Worm (Caenorhabditis elegans) whole organism, L3 larva: ENCODE results near the gene sri-42.
"Not testable (repeated sequence)": the region's sequence is repeated elsewhere in the genome, so short reads cannot be mapped to it uniquely, and the experiment has no call there.

Experiments used
- R02D3.7 ChIP-seq: fragments of 150-350 bp; optimal IDR thresholded peaks from 2 replicates; lab custom pipeline; 2014; ENCODE audit warnings: missing biosample characterization, missing genetic modification characterization
- aly-2 ChIP-seq: fragments of 150-350 bp; optimal IDR thresholded peaks from 2 replicates; lab custom pipeline; 2014; ENCODE audit warnings: missing biosample characterization, missing genetic modification characterization
- ama-1 ChIP-seq: fragments of 150-350 bp; optimal IDR thresholded peaks from 2 replicates; lab custom pipeline; 2018
- ceh-16 ChIP-seq: sonication (generic microtip); optimal IDR thresholded peaks from 2 replicates; lab custom pipeline; 2017; ENCODE audit warnings: missing biosample characterization, missing genetic modification characterization
- ceh-28 ChIP-seq: fragments of 150-350 bp; optimal IDR thresholded peaks from 2 replicates; lab custom pipeline; 2014; ENCODE audit warnings: missing biosample characterization, missing genetic modification reagents, missing genetic modification characterization
- ceh-82 ChIP-seq: fragments of 150-350 bp; optimal IDR thresholded peaks from 2 replicates; lab custom pipeline; 2014; ENCODE audit warnings: missing biosample characterization, missing genetic modification characterization
- ceh-9 ChIP-seq: sonication (generic microtip); optimal IDR thresholded peaks from 2 replicates; lab custom pipeline; 2018; ENCODE audit warnings: missing biosample characterization, missing genetic modification characterization
- egl-27 ChIP-seq: sonication (generic microtip); optimal IDR thresholded peaks from 4 replicates; lab custom pipeline; 2017; ENCODE audit warnings: missing biosample characterization, missing genetic modification reagents, missing genetic modification characterization
- egl-5 ChIP-seq: fragments of 150-350 bp; optimal IDR thresholded peaks from 2 replicates; lab custom pipeline; 2017; ENCODE audit warnings: missing biosample characterization, missing genetic modification reagents, missing genetic modification characterization, inconsistent platforms
- elt-1 ChIP-seq: fragments of 150-350 bp; optimal IDR thresholded peaks from 2 replicates; lab custom pipeline; 2014; ENCODE audit warnings: missing biosample characterization, missing genetic modification characterization
- elt-2 ChIP-seq: sonication (generic microtip); optimal IDR thresholded peaks from 2 replicates; lab custom pipeline; 2016; ENCODE audit warnings: missing genetic modification reagents, mild to moderate bottlenecking, missing genetic modification characterization, missing compliant biosample characterization
- elt-3 ChIP-seq, 3 experiments: fragments of 150-350 bp in 1 of 3; sonication (generic microtip) in 2 of 3; optimal IDR thresholded peaks; 2 replicates in 2 of 3; 4 replicates in 1 of 3; lab custom pipeline; 2014 to 2017; ENCODE audit warnings: missing biosample characterization in 3 of 3, missing genetic modification characterization in 3 of 3
- fkh-10 ChIP-seq: sonication (generic microtip); optimal IDR thresholded peaks from 2 replicates; lab custom pipeline; 2017; ENCODE audit warnings: missing biosample characterization, missing genetic modification reagents, missing genetic modification characterization
- fkh-2 ChIP-seq: fragments of 150-350 bp; optimal IDR thresholded peaks from 2 replicates; lab custom pipeline; 2014; ENCODE audit warnings: missing biosample characterization, missing genetic modification reagents, missing genetic modification characterization
- hmg-11 ChIP-seq: sonication (generic microtip); optimal IDR thresholded peaks from 2 replicates; lab custom pipeline; 2016; ENCODE audit warnings: missing genetic modification characterization, missing compliant biosample characterization
- jun-1 ChIP-seq: fragments of 150-350 bp; optimal IDR thresholded peaks from 2 replicates; lab custom pipeline; 2014; ENCODE audit warnings: missing biosample characterization, missing genetic modification reagents, missing genetic modification characterization
- lsy-12 ChIP-seq: sonication (generic microtip); optimal IDR thresholded peaks from 2 replicates; lab custom pipeline; 2016; ENCODE audit warnings: mild to moderate bottlenecking, missing genetic modification characterization, missing compliant biosample characterization
- mdl-1 ChIP-seq: fragments of 150-350 bp; optimal IDR thresholded peaks from 2 replicates; lab custom pipeline; 2014; ENCODE audit warnings: missing biosample characterization, missing genetic modification characterization
- nfya-1 ChIP-seq: sonication (generic microtip); optimal IDR thresholded peaks from 2 replicates; lab custom pipeline; 2017; ENCODE audit warnings: missing genetic modification characterization, mild to moderate bottlenecking, missing compliant biosample characterization, antibody characterized with exemption, moderate library complexity; ENCODE audit not compliant: insufficient read depth
- nhr-11 ChIP-seq: fragments of 150-350 bp; optimal IDR thresholded peaks from 2 replicates; lab custom pipeline; 2014; ENCODE audit warnings: missing biosample characterization, missing genetic modification characterization
- nhr-12 ChIP-seq: fragments of 150-350 bp; optimal IDR thresholded peaks from 2 replicates; lab custom pipeline; 2014; ENCODE audit warnings: missing biosample characterization, missing genetic modification characterization
- nhr-23 ChIP-seq: fragments of 150-350 bp; optimal IDR thresholded peaks from 2 replicates; lab custom pipeline; 2014; ENCODE audit warnings: missing biosample characterization, missing genetic modification reagents, missing genetic modification characterization
- nhr-237 ChIP-seq: fragments of 150-350 bp; optimal IDR thresholded peaks from 2 replicates; lab custom pipeline; 2014; ENCODE audit warnings: missing biosample characterization, missing genetic modification characterization
- nhr-25 ChIP-seq: sonication (generic microtip); optimal IDR thresholded peaks from 2 replicates; lab custom pipeline; 2017; ENCODE audit warnings: missing biosample characterization, missing genetic modification characterization
- nhr-43 ChIP-seq: sonication (generic microtip); optimal IDR thresholded peaks from 2 replicates; lab custom pipeline; 2016; ENCODE audit warnings: mild to moderate bottlenecking, missing genetic modification characterization, missing compliant biosample characterization; ENCODE audit not compliant: poor library complexity, severe bottlenecking
- nhr-76 ChIP-seq: fragments of 150-350 bp; sonication (generic microtip); optimal IDR thresholded peaks from 5 replicates; lab custom pipeline; 2014; ENCODE audit warnings: missing biosample characterization, missing genetic modification characterization
- nhr-77 ChIP-seq: fragments of 150-350 bp; optimal IDR thresholded peaks from 2 replicates; lab custom pipeline; 2014; ENCODE audit warnings: missing biosample characterization, missing genetic modification characterization
- pha-4 ChIP-seq: fragments of 150-350 bp; optimal IDR thresholded peaks from 2 replicates; lab custom pipeline; 2014; ENCODE audit warnings: missing biosample characterization, missing genetic modification reagents, missing genetic modification characterization
- pqm-1 ChIP-seq: fragments of 150-350 bp; optimal IDR thresholded peaks from 2 replicates; lab custom pipeline; 2017; ENCODE audit warnings: missing biosample characterization, missing genetic modification characterization, inconsistent platforms
- sea-2 ChIP-seq: fragments of 150-350 bp; sonication (generic microtip); optimal IDR thresholded peaks from 4 replicates; lab custom pipeline; 2014; ENCODE audit warnings: missing biosample characterization, missing genetic modification reagents, missing genetic modification characterization
- snpc-4 ChIP-seq: fragments of 150-350 bp; optimal IDR thresholded peaks from 2 replicates; lab custom pipeline; 2014; ENCODE audit warnings: missing biosample characterization, missing genetic modification characterization
- tbx-2 ChIP-seq: sonication (generic microtip); optimal IDR thresholded peaks from 2 replicates; lab custom pipeline; 2016; ENCODE audit warnings: mild to moderate bottlenecking, missing genetic modification characterization, missing compliant biosample characterization
- unc-39 ChIP-seq: sonication (generic microtip); optimal IDR thresholded peaks from 4 replicates; lab custom pipeline; 2017; ENCODE audit warnings: missing biosample characterization, missing genetic modification characterization
- unc-62 ChIP-seq: fragments of 150-350 bp; sonication (generic microtip); optimal IDR thresholded peaks from 4 replicates; lab custom pipeline; 2014; ENCODE audit warnings: missing biosample characterization, missing genetic modification reagents, missing genetic modification characterization
- zag-1 ChIP-seq: fragments of 150-350 bp; optimal IDR thresholded peaks from 2 replicates; lab custom pipeline; 2014; ENCODE audit warnings: missing biosample characterization, missing genetic modification characterization
- ztf-4 ChIP-seq: fragments of 150-350 bp; optimal IDR thresholded peaks from 2 replicates; lab custom pipeline; 2014; ENCODE audit warnings: missing biosample characterization, missing genetic modification characterization

sri-42 gene

ce11 chrII:3149521-3150190 lies 6.9 kb upstream of the sri-42 start, which contains the start of the genes T10D4.11 and T10D4.1:
Gene T10D4.11, minus strand, starts transcription at chrII:3149621.
Gene T10D4.1, plus strand, starts transcription at chrII:3150140.
- no peak for TF ChIP-seq nhr-23 (tag; lab: Kevin White, UChicago)
- TF ChIP-seq ceh-16: no peak
- TF ChIP-seq ama-1 (lab: Kevin White, UChicago): no peak
- TF ChIP-seq, all 47 proteins: peak for 0

- TF ChIP-seq pha-4 (tag; lab: Kevin White, UChicago) (no peak), ceh-9 (tag; lab: Kevin White, UChicago) (no peak), lsy-12 (tag; lab: Kevin White, UChicago) (no peak), jun-1 (tag; lab: Kevin White, UChicago) (no peak), nhr-77 (no peak), egl-27 (tag; lab: Kevin White, UChicago) (no peak), unc-39 (tag; lab: Kevin White, UChicago) (no peak), fkh-10 (GFP tag; lab: Kevin White, UChicago) (no peak), hmg-11 (no peak), elt-3 (tag; optimal IDR thresholded peaks at IDR 0.05; lab: Kevin White, UChicago) (no peak)
These were observed 5.6 kb upstream of the sri-42 start for ce11 chrII:3148404-3148803.

- TF ChIP-seq elt-2 (tag; lab: Kevin White, UChicago): no peak
- no peak for TF ChIP-seq mdl-1 (tag; lab: Kevin White, UChicago)
- no peak for TF ChIP-seq ztf-4 (tag; lab: Kevin White, UChicago)
- no peak for TF ChIP-seq sea-2 (GFP tag; lab: Kevin White, UChicago)
- no peak for TF ChIP-seq snpc-4 (tag; lab: Kevin White, UChicago)
These were observed 3.1 kb upstream of the sri-42 start, which contains the start of gene T10D4.15 for ce11 chrII:3145842-3146241. Gene T10D4.15, plus strand, starts transcription at chrII:3146142.

- TF ChIP-seq unc-62 (GFP tag; lab: Kevin White, UChicago); nhr-76 (tag; lab: Kevin White, UChicago); pqm-1 (tag; lab: Kevin White, UChicago): not testable (repeated sequence)
These were observed 1.8 kb upstream of the sri-42 start, which contains the start of gene sri-43 for ce11 chrII:3144552-3144951. Gene sri-43, minus strand, starts transcription at chrII:3144652.

- TF ChIP-seq elt-1 (tag; lab: Kevin White, UChicago): no peak
- no peak for TF ChIP-seq nhr-43 (tag; lab: Kevin White, UChicago)
- TF ChIP-seq ceh-82: no peak
- no peak for TF ChIP-seq snpc-4 (tag; lab: Kevin White, UChicago)
- TF ChIP-seq ama-1 (lab: Kevin White, UChicago): no peak
- TF ChIP-seq egl-5 (tag; lab: Kevin White, UChicago): no peak
- TF ChIP-seq nhr-12 (tag; lab: Kevin White, UChicago): no peak
- no peak for TF ChIP-seq nhr-11 (tag; lab: Kevin White, UChicago)
- TF ChIP-seq, all 47 proteins: peak for 0
These were observed 5.0 kb downstream of the sri-42 start, which contains the start of gene sri-54 for ce11 chrII:3137804-3138203. Gene sri-54, minus strand, starts transcription at chrII:3137904.

- TF ChIP-seq elt-2 (tag; lab: Kevin White, UChicago) (no peak), elt-3 (tag; optimal IDR thresholded peaks at IDR 0.05; lab: Kevin White, UChicago) (no peak)
These were observed 7.5 kb downstream of the sri-42 start for ce11 chrII:3135293-3135692.

- TF ChIP-seq nhr-76 (tag; lab: Kevin White, UChicago) (no peak), R02D3.7 (tag; lab: Kevin White, UChicago) (no peak), lsy-12 (tag; lab: Kevin White, UChicago) (no peak), ceh-9 (tag; lab: Kevin White, UChicago) (no peak), snpc-4 (tag; lab: Kevin White, UChicago) (no peak), sea-2 (GFP tag; lab: Kevin White, UChicago) (no peak), zag-1 (tag; lab: Kevin White, UChicago) (no peak), unc-62 (GFP tag; lab: Kevin White, UChicago) (no peak), ceh-28 (tag; lab: Kevin White, UChicago) (no peak), nfya-1 (tag; lab: Kevin White, UChicago) (no peak), fkh-2 (tag; lab: Kevin White, UChicago) (no peak), nhr-25 (tag; lab: Kevin White, UChicago) (peak; percentile 28), pha-4 (tag; lab: Kevin White, UChicago) (peak; percentile 53), tbx-2 (tag; lab: Kevin White, UChicago) (no peak), ztf-4 (tag; lab: Kevin White, UChicago) (no peak), nhr-237 (no peak), nhr-12 (tag; lab: Kevin White, UChicago) (no peak), mdl-1 (tag; lab: Kevin White, UChicago) (no peak), nhr-23 (tag; lab: Kevin White, UChicago) (peak; percentile 22), aly-2 (tag; lab: Kevin White, UChicago) (no peak)
- TF ChIP-seq, all 47 proteins: peak for 3
These were observed 13.7 kb downstream of the sri-42 start, which contains the start of gene chil-24 for ce11 chrII:3129007-3129406. Gene chil-24, plus strand, starts transcription at chrII:3129162.
